Worm (Caenorhabditis elegans) whole organism, L1 larva: ENCODE data around the gene F18F11.4.

Source experiments
- Y116A8C.19 ChIP-seq: sonication (generic microtip); optimal IDR thresholded peaks from 2 replicates; lab custom pipeline; 2016; ENCODE audit warnings: missing compliant biosample characterization, missing genetic modification characterization, borderline replicate concordance
- aha-1 ChIP-seq: fragments of 150-350 bp; optimal IDR thresholded peaks from 2 replicates; lab custom pipeline; 2014; ENCODE audit warnings: missing biosample characterization, missing genetic modification characterization
- blmp-1 ChIP-seq: fragments of 150-350 bp; optimal IDR thresholded peaks from 2 replicates; lab custom pipeline; 2014; ENCODE audit warnings: missing biosample characterization, missing genetic modification characterization
- dpl-1 ChIP-seq, 3 experiments: fragments of 150-350 bp in 2 of 3; sonication (generic microtip) in 1 of 3; optimal IDR thresholded peaks; 2 replicates each; lab custom pipeline; 2014 to 2017; ENCODE audit warnings: missing biosample characterization in 3 of 3, missing genetic modification characterization in 3 of 3, missing genetic modification reagents in 3 of 3
- efl-1 ChIP-seq, 4 experiments: fragments of 150-350 bp; optimal IDR thresholded peaks in 3 of 4; peaks in 1 of 4; 1 replicate in 1 of 4; 2 replicates in 3 of 4; lab custom pipeline; 2014; ENCODE audit warnings: missing biosample characterization in 2 of 4, missing genetic modification characterization in 2 of 4, missing genetic modification reagents in 2 of 4
- elt-2 ChIP-seq: sonication (generic microtip); optimal IDR thresholded peaks from 2 replicates; lab custom pipeline; 2016; ENCODE audit warnings: missing genetic modification characterization, mild to moderate bottlenecking, inconsistent platforms, missing compliant biosample characterization, missing genetic modification reagents
- hpl-2 ChIP-seq: fragments of 150-350 bp; optimal IDR thresholded peaks from 2 replicates; lab custom pipeline; 2014; ENCODE audit warnings: missing biosample characterization, missing genetic modification reagents, missing genetic modification characterization
- lin-35 ChIP-seq, 2 experiments: fragments of 150-350 bp; optimal IDR thresholded peaks; 2 replicates each; lab custom pipeline; 2014; ENCODE audit warnings: missing biosample characterization in 2 of 2, missing genetic modification characterization in 2 of 2, missing genetic modification reagents in 2 of 2
- lsy-2 ChIP-seq, 2 experiments: fragments of 150-350 bp; optimal IDR thresholded peaks; 2 replicates each; lab custom pipeline; 2014; ENCODE audit warnings: missing biosample characterization in 2 of 2, missing genetic modification characterization in 2 of 2
- mab-9 ChIP-seq: fragments of 200-800 bp; sonication (Bioruptor generic); IDR thresholded peaks from 2 replicates; pipeline ENCODE4 v1.3.6; 2022; ENCODE audit warnings: missing genetic modification reagents, missing genetic modification characterization, missing compliant biosample characterization
- nhr-71 ChIP-seq: sonication (generic microtip); optimal IDR thresholded peaks from 2 replicates; lab custom pipeline; 2016; ENCODE audit warnings: mild to moderate bottlenecking, missing genetic modification characterization, moderate library complexity, missing compliant biosample characterization
- rnt-1 ChIP-seq: sonication (generic microtip); optimal IDR thresholded peaks from 2 replicates; lab custom pipeline; 2016; ENCODE audit warnings: mild to moderate bottlenecking, missing genetic modification characterization, moderate library complexity, missing compliant biosample characterization
- snu-23 ChIP-seq: sonication (generic microtip); optimal IDR thresholded peaks from 2 replicates; lab custom pipeline; 2016; ENCODE audit warnings: missing genetic modification characterization, missing compliant biosample characterization
- unc-130 ChIP-seq: fragments of 150-350 bp; optimal IDR thresholded peaks from 2 replicates; lab custom pipeline; 2017; ENCODE audit warnings: missing biosample characterization, missing genetic modification characterization, inconsistent platforms
- ztf-11 ChIP-seq, 2 experiments: sonication (generic microtip); optimal IDR thresholded peaks; 2 replicates each; lab custom pipeline; 2016 to 2017; ENCODE audit warnings: missing genetic modification characterization in 2 of 2, missing biosample characterization in 1 of 2, missing compliant biosample characterization in 1 of 2

Gene F18F11.4

ce11 chrIV:377791-378190 is 47.2 kb downstream of the F18F11.4 start:
- TF ChIP-seq blmp-1 (tag; lab: Kevin White, UChicago) (peak; percentile 70), mab-9 (GFP tag; lab: Robert Waterston, UW) (no peak), efl-1 (optimal IDR thresholded peaks at IDR 0.05; lab: Kevin White, UChicago) (no peak), efl-1 (GFP tag; optimal IDR thresholded peaks at IDR 0.05 in 1 of 2; lab: Kevin White, UChicago) (peak in 1 of 2 experiments; percentile 80)

ce11 chrIV:378367-378766 is 47.7 kb downstream of the F18F11.4 start:
- TF ChIP-seq efl-1 (optimal IDR thresholded peaks at IDR 0.05; lab: Kevin White, UChicago): no peak
- TF ChIP-seq efl-1 (GFP tag; optimal IDR thresholded peaks at IDR 0.05 in 1 of 2; lab: Kevin White, UChicago): peak in 1 of 2 experiments; percentile 53
- TF ChIP-seq aha-1 (tag; lab: Kevin White, UChicago): no peak

- TF ChIP-seq lsy-2 (tag; optimal IDR thresholded peaks at IDR 0.05; lab: Kevin White, UChicago) (peak in 1 of 2 experiments; percentile 39), unc-130 (tag; lab: Kevin White, UChicago) (peak; percentile 12), snu-23 (GFP tag; lab: Kevin White, UChicago) (peak; percentile 24), nhr-71 (tag; lab: Kevin White, UChicago) (peak; percentile 34), rnt-1 (tag; lab: Kevin White, UChicago) (peak; percentile 39), hpl-2 (no peak)
These were observed 48.2 kb downstream of the F18F11.4 start for ce11 chrIV:378838-379237.

- TF ChIP-seq Y116A8C.19 (tag; lab: Kevin White, UChicago) (no peak), dpl-1 (GFP tag; optimal IDR thresholded peaks at IDR 0.05; lab: Kevin White, UChicago) (peak in 1 of 3 experiments; percentile 37), efl-1 (optimal IDR thresholded peaks at IDR 0.05; lab: Kevin White, UChicago) (peak; percentile 12 to 53), efl-1 (GFP tag; optimal IDR thresholded peaks at IDR 0.05 in 1 of 2; lab: Kevin White, UChicago) (peak in 1 of 2 experiments; percentile 54)
These were observed 49.0 kb downstream of the F18F11.4 start for ce11 chrIV:379605-380004.

- TF ChIP-seq lin-35 (GFP tag; optimal IDR thresholded peaks at IDR 0.05; lab: Kevin White, UChicago) (peak in 1 of 2 experiments; percentile 22), elt-2 (tag; lab: Kevin White, UChicago) (peak; percentile 40), ztf-11 (tag; optimal IDR thresholded peaks at IDR 0.05; lab: Kevin White, UChicago) (no peak)
These were observed 52.6 kb downstream of the F18F11.4 start, which contains the start of gene spl-1 for ce11 chrIV:383135-383731. TSS of gene spl-1 (minus strand) at chrIV:383185.
